Worm (Caenorhabditis elegans): ENCODE results near the gene F44D12.10.
A peak's percentile ranks its signal among the peaks of the same experiment; 100 is the strongest.

Gene F44D12.10

DNA sequence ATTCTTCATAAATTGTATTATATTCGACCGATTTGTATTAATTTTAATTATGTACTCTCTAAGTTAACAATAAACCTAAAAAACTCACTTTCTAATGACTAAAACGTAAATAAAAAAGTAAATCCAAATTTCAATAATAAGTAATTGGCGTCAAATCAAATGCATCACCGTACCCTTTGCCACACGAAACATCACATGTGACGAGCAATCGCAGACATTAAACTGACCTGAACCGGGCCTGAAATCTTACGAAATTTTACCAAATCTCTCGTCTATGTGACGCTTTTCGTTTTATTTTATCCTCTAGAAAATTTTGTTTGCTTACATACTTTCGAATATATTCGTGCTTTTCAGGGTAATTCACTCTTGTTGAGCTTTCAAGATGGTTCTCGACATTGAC, 33.5 kb downstream of the F44D12.10 start, which contains the start of the genes C47E12.2 and sars-1:
Gene C47E12.2, minus strand, starts transcription at position 131 of the 400 bp plus-strand sequence.
Gene sars-1, plus strand, starts transcription at position 355 of the 400 bp plus-strand sequence.
- TF ChIP-seq ceh-45 (GFP tag; IDR thresholded peaks at IDR 0.05) (no peak), hlh-6 (tag; optimal IDR thresholded peaks at IDR 0.05) (no peak), unc-55 (GFP tag; optimal IDR thresholded peaks at IDR 0.05) (no peak), nfya-1 (tag; optimal IDR thresholded peaks at IDR 0.05) (no peak), pqm-1 (tag; optimal IDR thresholded peaks at IDR 0.05) (no peak), fkh-10 (GFP tag; optimal IDR thresholded peaks at IDR 0.05) (no peak), K09A11.1 (tag; optimal IDR thresholded peaks at IDR 0.05; ENCODE audit: insufficient read depth) (no peak), ama-1 (optimal IDR thresholded peaks at IDR 0.05) (no peak), ceh-48 (tag; optimal IDR thresholded peaks at IDR 0.05) (no peak), ceh-19 (GFP tag; optimal IDR thresholded peaks at IDR 0.05) (no peak), ceh-9 (tag; optimal IDR thresholded peaks at IDR 0.05) (no peak), npax-4 (tag; optimal IDR thresholded peaks at IDR 0.05) (no peak), T23F11.4 (GFP tag; optimal IDR thresholded peaks at IDR 0.05) (no peak), ceh-31 (tag; optimal IDR thresholded peaks at IDR 0.05) (no peak), pag-3 (tag; optimal IDR thresholded peaks at IDR 0.05; ENCODE audit: borderline replicate concordance) (no peak), pat-9 (tag; optimal IDR thresholded peaks at IDR 0.05) (no peak), Y22D7AL.16 (tag; optimal IDR thresholded peaks at IDR 0.05) (no peak)

- TF ChIP-seq madf-2 (tag; optimal IDR thresholded peaks at IDR 0.05) (no peak), ztf-16 (tag; optimal IDR thresholded peaks at IDR 0.05) (no peak)
Measured at ce11 chrIV:10001748-10002147, 35.1 kb downstream of the F44D12.10 start, which contains the start of gene C47E12.3. TSS of gene C47E12.3 (minus strand) at chrIV:10001848.

- TF ChIP-seq hlh-13 (GFP tag; optimal IDR thresholded peaks at IDR 0.05) = no peak
- TF ChIP-seq pat-9 (tag; optimal IDR thresholded peaks at IDR 0.05) = no peak
- TF ChIP-seq elt-2 (tag; optimal IDR thresholded peaks at IDR 0.05) = peak; percentile 6
Measured at ce11 chrIV:9998487-9999218, 38.2 kb downstream of the F44D12.10 start, which contains the start of gene pyp-1. TSS of gene pyp-1 (minus strand) at chrIV:9998925.

DNA sequence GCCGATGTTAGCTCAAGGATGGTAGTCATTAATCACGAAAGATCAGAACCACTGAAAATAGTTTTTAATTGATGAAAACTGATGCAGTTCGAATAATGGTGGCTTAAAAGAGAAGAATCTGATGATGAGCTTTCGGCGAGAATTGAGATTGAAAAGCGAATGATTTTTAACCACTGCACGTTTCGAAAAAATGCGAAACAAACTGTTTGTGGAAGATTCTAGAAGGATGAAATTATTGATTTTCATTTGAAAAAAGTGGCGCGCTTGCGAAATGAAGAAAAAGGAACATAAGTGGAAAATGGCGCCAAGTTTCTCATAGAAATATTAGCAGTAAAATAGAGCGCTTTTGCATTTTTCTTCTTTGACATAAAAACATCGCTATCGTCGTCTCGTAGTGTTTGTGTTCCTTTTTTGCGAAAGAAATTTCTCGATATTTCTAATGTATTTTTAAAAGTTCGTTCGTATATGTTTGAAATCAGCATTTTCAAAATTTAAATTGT, 41.9 kb downstream of the F44D12.10 start, which contains the start of gene uba-1:
Gene uba-1, minus strand, starts transcription at position 51 of the 500 bp plus-strand sequence.
- TF ChIP-seq fkh-6 (tag; optimal IDR thresholded peaks at IDR 0.05) (no peak), npax-4 (tag; optimal IDR thresholded peaks at IDR 0.05) (no peak), elt-4 (tag; optimal IDR thresholded peaks at IDR 0.05) (no peak), ceh-24 (tag; optimal IDR thresholded peaks at IDR 0.05) (no peak)

ce11 chrIV:9993403-9994132, 43.3 kb downstream of the F44D12.10 start:
- TF ChIP-seq nfya-1 (tag; optimal IDR thresholded peaks at IDR 0.05) (no peak), unc-42 (tag; optimal IDR thresholded peaks at IDR 0.05) (no peak), K02D7.2 (tag; optimal IDR thresholded peaks at IDR 0.05) (no peak), ceh-45 (GFP tag; IDR thresholded peaks at IDR 0.05) (no peak), ceh-18 (tag; optimal IDR thresholded peaks at IDR 0.05) (no peak), ceh-30 (tag; optimal IDR thresholded peaks at IDR 0.05) (no peak), npax-4 (tag; optimal IDR thresholded peaks at IDR 0.05) (no peak), ceh-9 (tag; optimal IDR thresholded peaks at IDR 0.05) (no peak), unc-86 (tag; optimal IDR thresholded peaks at IDR 0.05) (no peak), pros-1 (tag; optimal IDR thresholded peaks at IDR 0.05) (no peak), ceh-2 (tag; optimal IDR thresholded peaks at IDR 0.05) (no peak), sox-2 (GFP tag; IDR thresholded peaks at IDR 0.05) (no peak), lin-11 (tag; optimal IDR thresholded peaks at IDR 0.05) (no peak), dmd-4 (tag; optimal IDR thresholded peaks at IDR 0.05; ENCODE audit: borderline replicate concordance) (no peak), pqm-1 (tag; optimal IDR thresholded peaks at IDR 0.05) (no peak), hlh-6 (tag; optimal IDR thresholded peaks at IDR 0.05) (no peak), hlh-15 (tag; optimal IDR thresholded peaks at IDR 0.05) (no peak), ceh-48 (tag; optimal IDR thresholded peaks at IDR 0.05) (no peak), elt-2 (tag; optimal IDR thresholded peaks at IDR 0.05) (no peak)
